Fruit fly (Drosophila melanogaster): ENCODE results near the gene Syn.
A peak's percentile ranks its signal among the peaks of the same experiment; 100 is the strongest.

Syn gene

DNA sequence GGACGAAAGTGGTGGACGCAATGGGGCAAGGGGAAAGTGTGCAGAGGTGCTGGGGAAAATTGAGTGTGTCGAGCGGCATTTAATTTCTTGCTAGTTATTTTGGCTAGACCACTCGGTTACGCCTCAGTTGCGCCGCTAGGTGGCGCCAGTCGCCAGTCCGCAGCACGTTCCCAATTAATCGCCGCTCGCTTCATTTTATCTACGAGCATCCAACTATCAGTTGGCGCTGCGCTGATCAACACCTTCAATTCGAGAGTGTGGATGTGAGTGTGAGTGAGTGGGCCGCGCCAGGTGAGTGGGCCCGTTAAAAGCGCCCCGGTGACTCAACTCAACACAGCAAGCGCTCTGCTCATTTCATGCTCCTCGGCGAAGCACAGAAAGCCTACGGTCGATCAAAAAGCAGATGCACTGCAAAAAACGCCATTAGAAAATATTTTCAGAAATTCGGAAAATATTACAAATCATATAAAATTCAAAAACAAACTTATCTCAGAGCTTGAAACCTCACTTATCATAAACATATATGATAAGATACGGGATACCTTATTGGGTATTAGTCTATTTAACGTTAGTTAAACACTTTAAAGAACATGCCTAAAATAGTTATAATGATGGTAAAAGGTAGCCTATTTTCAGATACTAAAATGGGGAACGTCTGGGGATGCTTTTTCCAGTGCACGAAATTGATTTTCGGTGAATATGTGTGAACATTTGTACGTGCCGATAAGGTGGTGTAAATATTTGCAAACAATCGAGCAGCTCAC lies 77.8 kb downstream of the Syn start (continued):
- TF ChIP-seq vfl (GFP tag; optimal IDR thresholded peaks at IDR 0.05) (peak; percentile 47), br (optimal IDR thresholded peaks at IDR 0.05) (no peak), tup (GFP tag; optimal IDR thresholded peaks at IDR 0.05) (peak; percentile 52), kni (GFP tag; optimal IDR thresholded peaks at IDR 0.05) (no peak), Kr (GFP tag; optimal IDR thresholded peaks at IDR 0.05) (no peak), CG6175 (GFP tag; IDR thresholded peaks at IDR 0.05) (no peak; the same call in 2 of the 3 replicates), CG34422 (GFP tag; IDR thresholded peaks at IDR 0.05) (peak; percentile 53; the same call in 2 of the 3 replicates), MESR4 (GFP tag; optimal IDR thresholded peaks at IDR 0.05) (no peak), CG10209 (GFP tag; optimal IDR thresholded peaks at IDR 0.05) (peak; percentile 86), seq (GFP tag; IDR thresholded peaks at IDR 0.05) (peak; percentile 73), bsh (GFP tag; optimal IDR thresholded peaks at IDR 0.05) (peak in 1 of 2 experiments; percentile 77), CG14860 (GFP tag; IDR thresholded peaks at IDR 0.05; ENCODE audit: partially characterized antibody) (no peak), CG2202 (tag; optimal IDR thresholded peaks at IDR 0.05) (peak; percentile 11), dan (GFP tag; IDR thresholded peaks at IDR 0.05) (no peak), CG14667 (GFP tag; IDR thresholded peaks at IDR 0.05) (peak; percentile 62; the same call in 1 of the 2 replicates), run (tag; optimal IDR thresholded peaks at IDR 0.05) (peak; percentile 79), Side (GFP tag; optimal IDR thresholded peaks at IDR 0.05) (peak; percentile 36), abd-A (tag; optimal IDR thresholded peaks at IDR 0.05) (peak; percentile 31), HLH54F (GFP tag; optimal IDR thresholded peaks at IDR 0.05) (peak; percentile 84), salm (tag; optimal IDR thresholded peaks at IDR 0.05) (peak; percentile 60), luna (GFP tag; optimal IDR thresholded peaks at IDR 0.05) (no peak), CG11504 (tag; optimal IDR thresholded peaks at IDR 0.05) (peak; percentile 92), tx (GFP tag; optimal IDR thresholded peaks at IDR 0.05) (peak; percentile 62), HLH4C (GFP tag; IDR thresholded peaks at IDR 0.05; ENCODE audit: partially characterized antibody) (no peak), Max (GFP tag; optimal IDR thresholded peaks at IDR 0.05) (peak; percentile 67), CG7839 (tag; optimal IDR thresholded peaks at IDR 0.05) (peak; percentile 90), CG10274 (GFP tag; optimal IDR thresholded peaks at IDR 0.05) (peak; percentile 54), hkb (optimal IDR thresholded peaks at IDR 0.05) (no peak), hkb (GFP tag; IDR thresholded peaks at IDR 0.05) (peak; percentile 85), lmd (GFP tag; IDR thresholded peaks at IDR 0.05) (peak; percentile 80), grn (GFP tag; optimal IDR thresholded peaks at IDR 0.05) (peak; percentile 66), cwo (GFP tag; optimal IDR thresholded peaks at IDR 0.05) (peak; percentile 84), Bdp1 (GFP tag; optimal IDR thresholded peaks at IDR 0.05) (peak; percentile 2), pnt (GFP tag; optimal IDR thresholded peaks at IDR 0.05) (peak; percentile 79), eve (GFP tag; optimal IDR thresholded peaks at IDR 0.05) (peak in 1 of 2 experiments; percentile 89), Scr (GFP tag; IDR thresholded peaks at IDR 0.05; ENCODE audit: partially characterized antibody) (0 out of 2 replicates have a peak, but pooled peaks have one; percentile 7), CG10565 (GFP tag; optimal IDR thresholded peaks at IDR 0.05) (peak; percentile 45), CrebB (tag; optimal IDR thresholded peaks at IDR 0.05) (peak; percentile 65), ap (GFP tag; IDR thresholded peaks at IDR 0.05) (peak; percentile 46; the same call in 1 of the 2 replicates), Ets65A (GFP tag) (peak; percentile 97), D19A (tag; optimal IDR thresholded peaks at IDR 0.05) (peak; percentile 79), lov (optimal IDR thresholded peaks at IDR 0.05) (no peak), lov (GFP tag; IDR thresholded peaks at IDR 0.05) (no peak), Myb (GFP tag; optimal IDR thresholded peaks at IDR 0.05) (peak; percentile 58), CG7556 (GFP tag; optimal IDR thresholded peaks at IDR 0.05) (peak; percentile 86), Meics (GFP tag; optimal IDR thresholded peaks at IDR 0.05) (peak; percentile 89), CG7963 (GFP tag; IDR thresholded peaks at IDR 0.05; ENCODE audit: partially characterized antibody) (no peak), CG4707 (GFP tag; optimal IDR thresholded peaks at IDR 0.05) (no peak), Lhr (GFP tag; optimal IDR thresholded peaks at IDR 0.05) (peak; percentile 30), CG4282 (GFP tag; optimal IDR thresholded peaks at IDR 0.05) (no peak)

Measured in whole organism, embryonic.